Worm (Caenorhabditis elegans) whole organism, young adult: Measurements from ENCODE around the gene gst-27.

ENCODE experiments used
- F10E7.11 ChIP-seq: sonication (generic microtip); optimal IDR thresholded peaks from 2 replicates; lab custom pipeline; 2017; ENCODE audit warnings: mild to moderate bottlenecking, missing genetic modification characterization, moderate library complexity, missing compliant biosample characterization
- atf-7 ChIP-seq: sonication (generic microtip); optimal IDR thresholded peaks from 2 replicates; lab custom pipeline; 2017; ENCODE audit warnings: mild to moderate bottlenecking, missing genetic modification characterization, missing compliant biosample characterization
- ceh-58 ChIP-seq: fragments of 200-800 bp; sonication (Bioruptor generic); IDR thresholded peaks from 2 replicates; pipeline ENCODE4 v1.3.6; 2022; ENCODE audit warnings: missing genetic modification characterization, missing compliant biosample characterization
- hmg-20 ChIP-seq: fragments of 200-800 bp; sonication (Bioruptor generic); IDR thresholded peaks from 2 replicates; pipeline ENCODE4 v1.3.6; 2022; ENCODE audit warnings: missing genetic modification reagents, missing genetic modification characterization, missing compliant biosample characterization
- nhr-90 ChIP-seq: sonication (generic microtip); optimal IDR thresholded peaks from 2 replicates; lab custom pipeline; 2016; ENCODE audit warnings: missing genotype, mild to moderate bottlenecking, missing genetic modification characterization, missing compliant biosample characterization

ce11 chrII:15208874-15209273 lies 43.3 kb upstream of the gst-27 start:
- no peak for TF ChIP-seq atf-7 (tag; lab: Kevin White, UChicago)
- no peak for TF ChIP-seq ceh-58 (GFP tag; lab: Robert Waterston, UW)
- TF ChIP-seq nhr-90 (tag; lab: Kevin White, UChicago), result no peak
- TF ChIP-seq hmg-20 (GFP tag; lab: Robert Waterston, UW), result no peak
- no peak for TF ChIP-seq F10E7.11 (tag; lab: Kevin White, UChicago)
